Worm (Caenorhabditis elegans): Measurements from ENCODE around the gene ins-12.
"Not testable (repeated sequence)": the region's sequence is repeated elsewhere in the genome, so short reads cannot be mapped to it uniquely, and the experiment has no call there.

Gene ins-12

DNA sequence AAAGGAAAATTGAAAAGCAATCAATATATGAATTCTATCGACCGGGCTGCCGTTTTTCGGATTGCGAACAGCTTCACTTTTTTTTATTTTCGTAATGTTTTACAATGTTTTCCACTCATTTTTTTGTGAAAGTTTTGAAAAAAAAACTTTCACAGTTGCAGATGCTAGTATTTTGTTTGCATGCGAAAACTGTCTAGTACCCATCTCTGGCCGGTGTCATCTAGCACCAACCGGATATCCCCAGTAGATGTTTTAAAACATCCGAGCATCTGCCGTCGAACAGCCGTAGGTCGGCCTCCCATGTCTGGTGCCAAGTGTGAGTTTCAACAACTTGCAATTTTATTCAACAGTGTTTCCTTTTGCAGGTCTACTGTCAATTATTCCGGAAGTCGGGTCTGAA lies 33.0 kb upstream of the ins-12 start, which contains the start of gene ZK177.12:
Gene ZK177.12 (plus strand): TSS at position 301 of the 400 bp plus-strand sequence.
- TF ChIP-seq ref-1 (GFP tag; conservative IDR thresholded peaks at IDR 0.05) (no peak), flt-1 (GFP tag; IDR thresholded peaks at IDR 0.05) (no peak), ztf-23 (GFP tag; IDR thresholded peaks at IDR 0.05) (no peak), tab-1 (GFP tag; IDR thresholded peaks at IDR 0.05) (no peak), klf-2 (GFP tag; conservative IDR thresholded peaks at IDR 0.05) (no peak), cog-1 (tag; optimal IDR thresholded peaks at IDR 0.05) (no peak), T22C8.4 (GFP tag; IDR thresholded peaks at IDR 0.05) (no peak), med-1 (GFP tag; optimal IDR thresholded peaks at IDR 0.05; ENCODE audit: insufficient read depth) (no peak), ztf-29 (GFP tag; IDR thresholded peaks at IDR 0.05) (no peak)

DNA sequence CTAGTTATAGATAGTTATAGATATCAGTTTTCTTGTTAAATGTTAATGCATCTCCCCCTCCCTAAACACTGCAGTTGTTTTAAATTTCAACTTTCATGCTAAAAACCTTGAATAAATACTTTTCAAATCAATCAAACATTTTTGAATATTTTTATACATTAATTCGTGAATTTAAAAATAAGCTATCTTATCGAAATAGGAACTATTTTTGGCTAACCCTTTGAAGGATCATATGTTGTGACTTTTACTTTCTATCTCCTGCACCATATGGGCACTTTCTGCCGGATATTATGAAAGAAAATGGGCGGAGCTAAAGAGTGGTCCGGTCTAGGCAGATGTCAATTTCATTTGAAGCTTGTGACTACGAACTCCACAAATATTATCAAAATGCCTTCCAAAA lies 31.8 kb upstream of the ins-12 start, which contains the start of gene ZK177.11:
Gene ZK177.11 (plus strand): TSS at position 301 of the 400 bp plus-strand sequence.
- TF ChIP-seq klf-2 (GFP tag; conservative IDR thresholded peaks at IDR 0.05) (no peak), tab-1 (GFP tag; IDR thresholded peaks at IDR 0.05) (no peak), flt-1 (GFP tag; IDR thresholded peaks at IDR 0.05) (no peak), cog-1 (tag; optimal IDR thresholded peaks at IDR 0.05) (no peak), T22C8.4 (GFP tag; IDR thresholded peaks at IDR 0.05) (no peak)

DNA sequence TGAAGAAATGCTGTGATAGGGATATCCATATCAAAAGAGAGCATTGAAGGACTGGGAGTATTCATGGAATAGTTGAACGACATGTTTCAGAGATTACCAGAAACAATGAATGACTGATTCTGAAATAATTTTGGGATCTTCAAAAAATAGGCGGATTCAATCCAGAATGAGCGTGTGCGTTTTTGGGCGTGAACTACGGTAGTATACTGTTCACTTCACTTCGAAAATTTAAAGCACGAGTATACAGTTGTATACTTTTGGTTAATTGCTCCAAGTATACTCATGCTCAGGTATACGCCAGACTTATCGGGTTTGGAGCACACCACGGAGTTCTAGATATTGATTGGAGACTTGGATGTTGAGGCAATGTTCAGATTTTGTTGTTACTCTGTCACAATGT lies 29.1 kb upstream of the ins-12 start, which contains the start of gene tbx-35:
Gene tbx-35 (minus strand): TSS at position 101 of the 400 bp plus-strand sequence.
- no peak for TF ChIP-seq ztf-23 (GFP tag; IDR thresholded peaks at IDR 0.05)
- TF ChIP-seq flt-1 (GFP tag; IDR thresholded peaks at IDR 0.05) = no peak
- no peak for TF ChIP-seq ztf-29 (GFP tag; IDR thresholded peaks at IDR 0.05)
- TF ChIP-seq cog-1 (tag; optimal IDR thresholded peaks at IDR 0.05) = no peak
- TF ChIP-seq med-1 (GFP tag; optimal IDR thresholded peaks at IDR 0.05; ENCODE audit: insufficient read depth) = no peak

DNA sequence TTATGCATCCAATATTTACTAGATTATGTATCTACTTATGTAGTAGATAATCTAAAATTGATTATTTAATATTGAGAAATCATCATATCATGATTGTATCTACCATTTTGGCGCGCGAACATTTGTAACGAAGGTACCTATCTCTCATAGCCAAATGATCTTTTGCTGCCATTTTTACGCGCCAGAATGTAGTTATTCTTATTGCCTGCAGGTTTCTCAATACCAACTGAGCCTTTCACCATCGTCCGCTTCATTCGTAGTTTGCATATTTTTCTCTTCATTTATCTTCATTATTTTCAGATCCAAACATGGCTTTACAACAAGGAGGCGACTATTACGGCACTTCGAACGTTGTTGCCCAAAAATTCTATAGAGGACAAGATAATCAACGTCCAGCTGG lies 26.6 kb upstream of the ins-12 start, which contains the start of gene ZK177.1:
Gene ZK177.1 (plus strand): TSS at position 301 of the 400 bp plus-strand sequence.
- TF ChIP-seq med-1 (GFP tag; optimal IDR thresholded peaks at IDR 0.05; ENCODE audit: insufficient read depth) (no peak), ztf-23 (GFP tag; IDR thresholded peaks at IDR 0.05) (no peak)

DNA sequence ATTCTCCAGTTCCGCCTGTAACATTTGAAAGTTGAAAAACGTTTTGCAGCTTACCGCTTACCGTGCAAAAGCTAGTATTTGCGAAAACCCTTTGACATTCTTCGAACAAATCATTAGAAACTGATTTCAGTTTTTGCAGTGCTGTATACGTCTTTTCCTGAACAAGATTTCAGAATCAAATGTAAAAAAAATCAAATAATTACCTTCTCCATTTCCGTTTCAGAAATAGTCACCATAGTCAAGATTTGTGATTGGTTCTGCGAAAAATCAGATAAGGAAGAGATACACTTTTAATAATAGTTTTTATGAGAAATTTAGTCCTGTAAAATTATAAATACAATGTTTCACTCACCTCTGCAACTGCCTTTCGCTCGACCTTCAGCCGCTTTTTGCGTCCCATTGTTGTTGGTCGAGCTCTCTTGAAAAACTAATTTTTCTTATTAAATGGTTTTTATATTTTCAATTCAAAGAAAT lies 22.5 kb upstream of the ins-12 start, which contains the start of gene C17C3.9:
Gene C17C3.9 (minus strand): TSS at position 424 of the 474 bp plus-strand sequence.
- TF ChIP-seq klf-2 (GFP tag; conservative IDR thresholded peaks at IDR 0.05) = no peak

DNA sequence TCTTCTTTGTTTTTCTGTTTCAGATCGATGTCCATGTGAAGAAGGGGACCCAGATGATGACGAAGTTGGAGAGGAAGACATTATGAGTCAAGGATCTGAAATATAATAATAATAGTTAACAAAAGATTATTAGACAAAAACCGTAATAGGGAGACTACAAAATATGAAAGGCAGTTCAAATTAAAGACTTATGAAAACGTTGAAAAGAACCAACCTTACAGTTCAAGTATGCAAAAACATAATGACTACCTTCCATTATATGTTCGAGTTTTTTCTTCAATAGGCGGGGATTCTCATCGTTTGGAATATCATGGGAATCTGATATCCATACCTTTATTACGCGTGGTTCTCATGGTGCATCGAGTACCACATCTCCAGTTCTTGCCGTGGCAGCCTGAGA lies 20.8 kb upstream of the ins-12 start, which contains the start of gene hlh-26:
Gene hlh-26 (minus strand): TSS at position 101 of the 400 bp plus-strand sequence.
- TF ChIP-seq tab-1 (GFP tag; IDR thresholded peaks at IDR 0.05) (no peak), cog-1 (tag; optimal IDR thresholded peaks at IDR 0.05) (no peak), ref-1 (GFP tag; conservative IDR thresholded peaks at IDR 0.05) (no peak)

- not testable (repeated sequence) for TF ChIP-seq ztf-23 (GFP tag; IDR thresholded peaks at IDR 0.05); T22C8.4 (GFP tag; IDR thresholded peaks at IDR 0.05); klf-2 (GFP tag; conservative IDR thresholded peaks at IDR 0.05)
Measured at ce11 chrII:5534939-5535338, 19.5 kb upstream of the ins-12 start, which contains the start of gene hlh-25. Gene hlh-25, plus strand, starts transcription at chrII:5535239.

DNA sequence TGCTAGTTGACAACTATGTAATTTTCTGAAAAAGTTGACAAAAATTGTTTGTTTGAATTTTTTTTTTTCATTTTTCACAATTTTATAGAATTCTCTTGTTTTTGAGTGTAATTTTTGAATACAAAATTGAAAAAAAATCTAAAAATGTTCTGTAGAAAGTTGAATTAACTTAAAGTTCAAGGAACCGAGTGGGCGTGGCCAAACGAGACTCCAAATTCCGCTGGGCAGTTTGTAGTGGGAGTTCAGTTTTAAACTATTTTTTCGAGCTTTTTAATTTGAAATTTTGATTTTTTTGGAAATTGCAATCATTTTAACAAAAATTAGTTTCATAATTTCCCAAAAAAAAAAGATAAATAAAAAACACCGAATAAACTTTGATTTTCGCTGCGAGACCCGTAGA lies 17.3 kb upstream of the ins-12 start:
- TF ChIP-seq ztf-23 (GFP tag; IDR thresholded peaks at IDR 0.05) (no peak), T22C8.4 (GFP tag; IDR thresholded peaks at IDR 0.05) (no peak), klf-2 (GFP tag; conservative IDR thresholded peaks at IDR 0.05) (no peak), ref-1 (GFP tag; conservative IDR thresholded peaks at IDR 0.05) (no peak), ztf-29 (GFP tag; IDR thresholded peaks at IDR 0.05) (no peak), cog-1 (tag; optimal IDR thresholded peaks at IDR 0.05) (no peak), tab-1 (GFP tag; IDR thresholded peaks at IDR 0.05) (no peak), med-1 (GFP tag; optimal IDR thresholded peaks at IDR 0.05; ENCODE audit: insufficient read depth) (no peak)

DNA sequence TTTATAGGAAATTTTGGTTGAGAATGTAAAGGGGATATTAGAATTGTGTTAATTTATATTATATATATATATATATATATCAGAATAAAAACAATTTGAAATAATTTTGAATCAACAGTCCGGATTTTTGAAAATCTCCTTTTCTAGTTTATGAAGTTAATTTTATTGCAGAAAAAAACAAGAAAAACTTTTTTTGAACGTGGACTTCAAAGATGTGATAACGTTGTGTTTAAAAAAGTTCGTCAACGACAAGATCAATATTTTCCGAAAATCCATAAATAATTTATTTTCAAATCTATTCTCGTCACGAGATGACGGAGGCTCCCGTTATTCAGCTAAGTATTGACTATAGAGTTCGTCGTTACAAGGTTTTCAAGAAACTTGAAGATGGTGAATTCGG lies 16.9 kb upstream of the ins-12 start, which contains the start of gene C17C3.11:
Gene C17C3.11 (plus strand): TSS at position 301 of the 400 bp plus-strand sequence.
- TF ChIP-seq ztf-29 (GFP tag; IDR thresholded peaks at IDR 0.05) (no peak), med-1 (GFP tag; optimal IDR thresholded peaks at IDR 0.05; ENCODE audit: insufficient read depth) (no peak), flt-1 (GFP tag; IDR thresholded peaks at IDR 0.05) (no peak), T22C8.4 (GFP tag; IDR thresholded peaks at IDR 0.05) (no peak), klf-2 (GFP tag; conservative IDR thresholded peaks at IDR 0.05) (no peak), cog-1 (tag; optimal IDR thresholded peaks at IDR 0.05) (no peak), ztf-23 (GFP tag; IDR thresholded peaks at IDR 0.05) (no peak), tab-1 (GFP tag; IDR thresholded peaks at IDR 0.05) (no peak), ref-1 (GFP tag; conservative IDR thresholded peaks at IDR 0.05) (no peak)

DNA sequence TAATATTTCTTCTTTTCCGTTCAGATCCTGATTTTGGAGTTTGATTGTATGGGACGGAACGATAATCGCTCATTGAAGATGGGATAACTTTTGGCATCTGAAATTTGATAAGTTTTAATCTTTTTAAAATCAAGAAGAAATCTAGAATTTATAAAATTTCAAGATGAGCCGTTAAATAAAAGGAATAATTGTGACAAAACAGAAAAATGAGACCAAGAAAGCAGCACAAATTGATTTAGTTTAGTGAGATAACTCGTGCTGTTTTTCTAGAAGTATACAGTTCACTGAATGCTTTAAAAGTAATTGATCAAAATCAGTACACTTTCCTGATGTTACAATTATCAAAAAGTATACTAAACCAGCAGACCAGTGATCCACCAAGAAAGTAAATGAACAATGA lies 14.3 kb upstream of the ins-12 start, which contains the start of gene hlh-27:
Gene hlh-27 (minus strand): TSS at position 101 of the 400 bp plus-strand sequence.
- TF ChIP-seq ztf-29 (GFP tag; IDR thresholded peaks at IDR 0.05); cog-1 (tag; optimal IDR thresholded peaks at IDR 0.05); T22C8.4 (GFP tag; IDR thresholded peaks at IDR 0.05): not testable (repeated sequence)

DNA sequence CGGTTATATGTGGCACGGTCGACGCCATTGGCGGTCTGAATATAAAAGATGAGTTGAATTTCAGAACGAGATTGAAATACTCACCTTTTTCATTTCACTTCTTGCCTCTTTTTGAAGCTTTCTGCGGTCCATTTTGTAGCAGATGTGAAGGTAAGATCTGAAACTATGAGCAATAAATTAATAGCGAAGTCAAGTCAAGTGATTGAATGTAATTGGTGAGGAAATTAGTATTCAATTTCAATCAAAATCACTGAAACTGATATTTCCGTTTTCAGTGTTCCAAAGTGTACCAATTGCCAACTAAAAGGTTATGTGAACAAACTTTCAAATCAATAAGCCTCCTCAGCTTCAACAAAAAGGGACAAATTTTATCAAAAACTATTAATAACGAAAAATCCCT lies 12.7 kb upstream of the ins-12 start, which contains the start of gene C17C3.24:
Gene C17C3.24 (minus strand): TSS at position 101 of the 400 bp plus-strand sequence.
- TF ChIP-seq flt-1 (GFP tag; IDR thresholded peaks at IDR 0.05) (no peak), T22C8.4 (GFP tag; IDR thresholded peaks at IDR 0.05) (no peak), med-1 (GFP tag; optimal IDR thresholded peaks at IDR 0.05; ENCODE audit: insufficient read depth) (no peak), cog-1 (tag; optimal IDR thresholded peaks at IDR 0.05) (no peak), klf-2 (GFP tag; conservative IDR thresholded peaks at IDR 0.05) (no peak), ref-1 (GFP tag; conservative IDR thresholded peaks at IDR 0.05) (no peak)

Data from whole organism, midembryonic.